Worm (Caenorhabditis elegans): ENCODE data around the gene Y37E11AL.12.

ce11 chrIV:3688050-3688449, 13.7 kb downstream of the Y37E11AL.12 start:
- TF ChIP-seq ceh-45 (GFP tag; IDR thresholded peaks at IDR 0.05) (no peak), nfya-1 (tag; optimal IDR thresholded peaks at IDR 0.05) (no peak), pat-9 (tag; optimal IDR thresholded peaks at IDR 0.05) (no peak), unc-86 (tag; optimal IDR thresholded peaks at IDR 0.05) (no peak)

All from whole organism, late embryonic.